Worm (Caenorhabditis elegans) whole organism, L1 larva: Measurements from ENCODE around the gene adm-2.

Experiments used
- C16A3.4 ChIP-seq: fragments of 150-350 bp; optimal IDR thresholded peaks from 2 replicates; lab custom pipeline; 2014; ENCODE audit warnings: missing biosample characterization, missing genetic modification characterization
- F16B12.6 ChIP-seq: fragments of 150-350 bp; optimal IDR thresholded peaks from 2 replicates; lab custom pipeline; 2014; ENCODE audit warnings: missing biosample characterization, missing genetic modification characterization
- Y116A8C.19 ChIP-seq: sonication (generic microtip); optimal IDR thresholded peaks from 2 replicates; lab custom pipeline; 2016; ENCODE audit warnings: missing compliant biosample characterization, missing genetic modification characterization, borderline replicate concordance
- aha-1 ChIP-seq: fragments of 150-350 bp; optimal IDR thresholded peaks from 2 replicates; lab custom pipeline; 2014; ENCODE audit warnings: missing biosample characterization, missing genetic modification characterization
- alr-1 ChIP-seq: fragments of 200-800 bp; sonication (Bioruptor generic); optimal IDR thresholded peaks from 2 replicates; lab custom pipeline; 2018; ENCODE audit warnings: borderline replicate concordance, mild to moderate bottlenecking, missing genetic modification characterization, missing compliant biosample characterization
- blmp-1 ChIP-seq: fragments of 150-350 bp; optimal IDR thresholded peaks from 2 replicates; lab custom pipeline; 2014; ENCODE audit warnings: missing biosample characterization, missing genetic modification characterization
- ceh-8 ChIP-seq: fragments of 200-800 bp; sonication (Bioruptor generic); optimal IDR thresholded peaks from 2 replicates; lab custom pipeline; 2018; ENCODE audit warnings: mild to moderate bottlenecking, missing genetic modification characterization, moderate library complexity, missing compliant biosample characterization
- ceh-90 ChIP-seq: sonication (generic microtip); optimal IDR thresholded peaks from 2 replicates; lab custom pipeline; 2016; ENCODE audit warnings: missing genetic modification characterization, missing compliant biosample characterization
- ces-1 ChIP-seq: fragments of 150-350 bp; optimal IDR thresholded peaks from 2 replicates; lab custom pipeline; 2014; ENCODE audit warnings: missing biosample characterization, missing genetic modification reagents, missing genetic modification characterization
- dpl-1 ChIP-seq, 3 experiments: fragments of 150-350 bp in 2 of 3; sonication (generic microtip) in 1 of 3; optimal IDR thresholded peaks; 2 replicates each; lab custom pipeline; 2014 to 2017; ENCODE audit warnings: missing biosample characterization in 3 of 3, missing genetic modification characterization in 3 of 3, missing genetic modification reagents in 3 of 3
- efl-1 ChIP-seq, 4 experiments: fragments of 150-350 bp; optimal IDR thresholded peaks in 3 of 4; peaks in 1 of 4; 1 replicate in 1 of 4; 2 replicates in 3 of 4; lab custom pipeline; 2014; ENCODE audit warnings: missing biosample characterization in 2 of 4, missing genetic modification characterization in 2 of 4, missing genetic modification reagents in 2 of 4
- efl-3 ChIP-seq: fragments of 200-800 bp; sonication (Bioruptor generic); optimal IDR thresholded peaks from 2 replicates; lab custom pipeline; 2018; ENCODE audit warnings: mild to moderate bottlenecking, missing genetic modification characterization, missing compliant biosample characterization
- egl-27 ChIP-seq, 2 experiments: fragments of 150-350 bp in 1 of 2; sonication (generic microtip); optimal IDR thresholded peaks; 3 replicates each; lab custom pipeline; 2017 to 2018; ENCODE audit warnings: missing biosample characterization in 2 of 2, missing genetic modification characterization in 2 of 2, missing genetic modification reagents in 2 of 2
- elt-2 ChIP-seq: sonication (generic microtip); optimal IDR thresholded peaks from 2 replicates; lab custom pipeline; 2016; ENCODE audit warnings: missing genetic modification characterization, mild to moderate bottlenecking, inconsistent platforms, missing compliant biosample characterization, missing genetic modification reagents
- fkh-8 ChIP-seq: sonication (generic microtip); optimal IDR thresholded peaks from 2 replicates; lab custom pipeline; 2016; ENCODE audit warnings: mild to moderate bottlenecking, missing genetic modification characterization, missing compliant biosample characterization
- fos-1 ChIP-seq: fragments of 150-350 bp; optimal IDR thresholded peaks from 2 replicates; lab custom pipeline; 2014; ENCODE audit warnings: missing biosample characterization, missing genetic modification characterization
- grh-1 ChIP-seq: fragments of 200-800 bp; sonication (Bioruptor generic); IDR thresholded peaks from 2 replicates; pipeline ENCODE4 v1.3.6; 2022; ENCODE audit warnings: missing genetic modification reagents, missing genetic modification characterization, missing compliant biosample characterization
- hlh-17 ChIP-seq: fragments of 200-800 bp; sonication (Bioruptor generic); optimal IDR thresholded peaks from 2 replicates; lab custom pipeline; 2018; ENCODE audit warnings: missing genetic modification characterization, mild to moderate bottlenecking, missing compliant biosample characterization, moderate library complexity, borderline replicate concordance
- hpl-2 ChIP-seq: fragments of 150-350 bp; optimal IDR thresholded peaks from 2 replicates; lab custom pipeline; 2014; ENCODE audit warnings: missing biosample characterization, missing genetic modification reagents, missing genetic modification characterization
- lin-14 ChIP-seq: fragments of 200-800 bp; sonication (Bioruptor generic); optimal IDR thresholded peaks from 2 replicates; lab custom pipeline; 2018; ENCODE audit warnings: mild to moderate bottlenecking, missing genetic modification characterization, moderate library complexity, missing compliant biosample characterization
- lin-15B ChIP-seq: fragments of 150-350 bp; sonication (generic microtip); optimal IDR thresholded peaks from 3 replicates; lab custom pipeline; 2014; ENCODE audit warnings: missing biosample characterization, missing genetic modification characterization
- lin-35 ChIP-seq, 2 experiments: fragments of 150-350 bp; optimal IDR thresholded peaks; 2 replicates each; lab custom pipeline; 2014; ENCODE audit warnings: missing biosample characterization in 2 of 2, missing genetic modification characterization in 2 of 2, missing genetic modification reagents in 2 of 2
- lir-3 ChIP-seq: sonication (generic microtip); optimal IDR thresholded peaks from 2 replicates; lab custom pipeline; 2016; ENCODE audit warnings: mild to moderate bottlenecking, missing genetic modification characterization, moderate library complexity, missing compliant biosample characterization; ENCODE audit not compliant: poor library complexity
- lsy-2 ChIP-seq, 2 experiments: fragments of 150-350 bp; optimal IDR thresholded peaks; 2 replicates each; lab custom pipeline; 2014; ENCODE audit warnings: missing biosample characterization in 2 of 2, missing genetic modification characterization in 2 of 2
- mdl-1 ChIP-seq, 2 experiments: fragments of 150-350 bp; optimal IDR thresholded peaks; 2 replicates each; lab custom pipeline; 2014 to 2017; ENCODE audit warnings: missing biosample characterization in 2 of 2, missing genetic modification characterization in 2 of 2, inconsistent platforms in 1 of 2
- mef-2 ChIP-seq: fragments of 150-350 bp; optimal IDR thresholded peaks from 2 replicates; lab custom pipeline; 2014; ENCODE audit warnings: missing biosample characterization, missing genetic modification characterization
- nhr-12 ChIP-seq: sonication (generic microtip); optimal IDR thresholded peaks from 2 replicates; lab custom pipeline; 2017; ENCODE audit warnings: missing biosample characterization, missing genetic modification characterization
- nhr-19 ChIP-seq: fragments of 200-800 bp; sonication (Bioruptor generic); conservative IDR thresholded peaks from 2 replicates; pipeline ENCODE4 v1.3.6; 2022; ENCODE audit warnings: missing genetic modification characterization, missing compliant biosample characterization
- nhr-20 ChIP-seq: sonication (generic microtip); optimal IDR thresholded peaks from 2 replicates; lab custom pipeline; 2016; ENCODE audit warnings: mild to moderate bottlenecking, missing genetic modification characterization, missing compliant biosample characterization
- nhr-28 ChIP-seq: fragments of 150-350 bp; optimal IDR thresholded peaks from 2 replicates; lab custom pipeline; 2014; ENCODE audit warnings: missing biosample characterization, missing genetic modification characterization
- nhr-47 ChIP-seq: sonication (generic microtip); optimal IDR thresholded peaks from 2 replicates; lab custom pipeline; 2016; ENCODE audit warnings: mild to moderate bottlenecking, missing genetic modification characterization, moderate library complexity, missing compliant biosample characterization
- nhr-71 ChIP-seq: sonication (generic microtip); optimal IDR thresholded peaks from 2 replicates; lab custom pipeline; 2016; ENCODE audit warnings: mild to moderate bottlenecking, missing genetic modification characterization, moderate library complexity, missing compliant biosample characterization
- nhr-76 ChIP-seq: sonication (generic microtip); optimal IDR thresholded peaks from 2 replicates; lab custom pipeline; 2017; ENCODE audit warnings: missing biosample characterization, missing genetic modification characterization
- nhr-77 ChIP-seq: fragments of 150-350 bp; optimal IDR thresholded peaks from 2 replicates; lab custom pipeline; 2014; ENCODE audit warnings: missing biosample characterization, missing genetic modification characterization
- nhr-90 ChIP-seq: sonication (generic microtip); optimal IDR thresholded peaks from 2 replicates; lab custom pipeline; 2016; ENCODE audit warnings: mild to moderate bottlenecking, missing genetic modification characterization, missing compliant biosample characterization; ENCODE audit not compliant: poor library complexity
- pqm-1 ChIP-seq: sonication (generic microtip); optimal IDR thresholded peaks from 3 replicates; lab custom pipeline; 2017; ENCODE audit warnings: missing biosample characterization, missing genetic modification characterization
- rnt-1 ChIP-seq: sonication (generic microtip); optimal IDR thresholded peaks from 2 replicates; lab custom pipeline; 2016; ENCODE audit warnings: mild to moderate bottlenecking, missing genetic modification characterization, moderate library complexity, missing compliant biosample characterization
- snpc-4 ChIP-seq: fragments of 150-350 bp; optimal IDR thresholded peaks from 2 replicates; lab custom pipeline; 2014; ENCODE audit warnings: missing biosample characterization, missing genetic modification characterization
- snu-23 ChIP-seq: sonication (generic microtip); optimal IDR thresholded peaks from 2 replicates; lab custom pipeline; 2016; ENCODE audit warnings: missing genetic modification characterization, missing compliant biosample characterization
- sox-4 ChIP-seq: sonication (generic microtip); optimal IDR thresholded peaks from 2 replicates; lab custom pipeline; 2016; ENCODE audit warnings: missing genetic modification characterization, missing compliant biosample characterization
- sptf-1 ChIP-seq: fragments of 150-350 bp; optimal IDR thresholded peaks from 2 replicates; lab custom pipeline; 2014; ENCODE audit warnings: missing biosample characterization, missing genetic modification characterization
- sup-37 ChIP-seq: fragments of 200-800 bp; sonication (Bioruptor generic); optimal IDR thresholded peaks from 2 replicates; lab custom pipeline; 2018; ENCODE audit warnings: mild to moderate bottlenecking, missing genetic modification characterization, missing compliant biosample characterization
- swsn-7 ChIP-seq: sonication (generic microtip); optimal IDR thresholded peaks from 2 replicates; lab custom pipeline; 2016; ENCODE audit warnings: missing genetic modification characterization, missing compliant biosample characterization
- unc-130 ChIP-seq: fragments of 150-350 bp; optimal IDR thresholded peaks from 2 replicates; lab custom pipeline; 2017; ENCODE audit warnings: missing biosample characterization, missing genetic modification characterization, inconsistent platforms
- unc-86 ChIP-seq: sonication (generic microtip); optimal IDR thresholded peaks from 2 replicates; lab custom pipeline; 2016; ENCODE audit warnings: missing genetic modification characterization, missing compliant biosample characterization
- unc-98 ChIP-seq: fragments of 200-800 bp; sonication (Bioruptor generic); IDR thresholded peaks from 2 replicates; pipeline ENCODE4 v1.3.6; 2022; ENCODE audit warnings: missing genetic modification characterization, missing compliant biosample characterization
- vab-15 ChIP-seq: sonication (generic microtip); optimal IDR thresholded peaks from 2 replicates; lab custom pipeline; 2017; ENCODE audit warnings: missing genotype, mild to moderate bottlenecking, missing genetic modification characterization, missing compliant biosample characterization
- xbp-1 ChIP-seq: sonication (generic microtip); optimal IDR thresholded peaks from 2 replicates; lab custom pipeline; 2016; ENCODE audit warnings: missing genetic modification characterization, missing compliant biosample characterization
- zag-1 ChIP-seq: fragments of 150-350 bp; optimal IDR thresholded peaks from 2 replicates; lab custom pipeline; 2014; ENCODE audit warnings: missing biosample characterization, missing genetic modification characterization
- ztf-11 ChIP-seq, 2 experiments: sonication (generic microtip); optimal IDR thresholded peaks; 2 replicates each; lab custom pipeline; 2016 to 2017; ENCODE audit warnings: missing genetic modification characterization in 2 of 2, missing biosample characterization in 1 of 2, missing compliant biosample characterization in 1 of 2

The adm-2 gene

ce11 chrX:13714710-13715109 lies 27.0 kb downstream of the adm-2 start (continued):
- TF ChIP-seq alr-1 (tag; lab: Kevin White, UChicago) (no peak), hpl-2 (GFP tag; lab: Kevin White, UChicago) (no peak), grh-1 (GFP tag; lab: Robert Waterston, UW) (no peak), nhr-76 (tag; lab: Kevin White, UChicago) (no peak), nhr-19 (GFP tag; lab: Robert Waterston, UW) (peak; percentile 62), lin-14 (GFP tag; lab: Kevin White, UChicago) (no peak), rnt-1 (tag; lab: Kevin White, UChicago) (peak; percentile 41), mdl-1 (tag; optimal IDR thresholded peaks at IDR 0.05; lab: Kevin White, UChicago) (peak in 1 of 2 experiments; percentile 37), fkh-8 (tag; lab: Kevin White, UChicago) (no peak), sup-37 (GFP tag; lab: Kevin White, UChicago) (no peak), egl-27 (tag; optimal IDR thresholded peaks at IDR 0.05; lab: Kevin White, UChicago) (no peak), sptf-1 (tag; lab: Kevin White, UChicago) (no peak), unc-86 (tag; lab: Kevin White, UChicago) (no peak), C16A3.4 (tag; lab: Kevin White, UChicago) (peak; percentile 14), Y116A8C.19 (no peak), efl-1 (optimal IDR thresholded peaks at IDR 0.05; lab: Kevin White, UChicago) (no peak), efl-1 (GFP tag; optimal IDR thresholded peaks at IDR 0.05 in 1 of 2; lab: Kevin White, UChicago) (peak in 1 of 2 experiments; percentile 64), ceh-90 (tag; lab: Kevin White, UChicago) (no peak), lin-35 (GFP tag; optimal IDR thresholded peaks at IDR 0.05; lab: Kevin White, UChicago) (peak in 1 of 2 experiments; percentile 51), lin-15B (tag; lab: Kevin White, UChicago) (no peak), fos-1 (tag; lab: Kevin White, UChicago) (no peak), ces-1 (GFP tag; lab: Kevin White, UChicago) (no peak), nhr-47 (tag; lab: Kevin White, UChicago) (peak; percentile 41), pqm-1 (tag; lab: Kevin White, UChicago) (no peak), nhr-28 (tag; lab: Kevin White, UChicago) (no peak)

ce11 chrX:13716313-13716712 lies 28.6 kb downstream of the adm-2 start:
- TF ChIP-seq dpl-1 (GFP tag; optimal IDR thresholded peaks at IDR 0.05; lab: Kevin White, UChicago) (no peak), rnt-1 (tag; lab: Kevin White, UChicago) (peak; percentile 67), ztf-11 (tag; optimal IDR thresholded peaks at IDR 0.05; lab: Kevin White, UChicago) (no peak), fos-1 (tag; lab: Kevin White, UChicago) (no peak), nhr-12 (tag; lab: Kevin White, UChicago) (no peak), aha-1 (tag; lab: Kevin White, UChicago) (no peak), swsn-7 (tag; lab: Kevin White, UChicago) (peak; percentile 36), hlh-17 (GFP tag; lab: Kevin White, UChicago) (no peak), lir-3 (no peak), grh-1 (GFP tag; lab: Robert Waterston, UW) (no peak), efl-3 (GFP tag; lab: Kevin White, UChicago) (no peak), egl-27 (tag; optimal IDR thresholded peaks at IDR 0.05; lab: Kevin White, UChicago) (no peak), sox-4 (tag; lab: Kevin White, UChicago) (no peak), F16B12.6 (tag; lab: Kevin White, UChicago) (no peak), snu-23 (GFP tag; lab: Kevin White, UChicago) (peak; percentile 65), ceh-8 (GFP tag; lab: Kevin White, UChicago) (no peak), lsy-2 (tag; optimal IDR thresholded peaks at IDR 0.05; lab: Kevin White, UChicago) (no peak), alr-1 (tag; lab: Kevin White, UChicago) (no peak), elt-2 (tag; lab: Kevin White, UChicago) (peak; percentile 32), nhr-90 (tag; lab: Kevin White, UChicago) (peak; percentile 51), xbp-1 (tag; lab: Kevin White, UChicago) (peak; percentile 16), nhr-77 (tag; lab: Kevin White, UChicago) (no peak), ces-1 (GFP tag; lab: Kevin White, UChicago) (no peak), nhr-20 (tag; lab: Kevin White, UChicago) (peak; percentile 67), vab-15 (no peak), blmp-1 (tag; lab: Kevin White, UChicago) (peak; percentile 24), C16A3.4 (tag; lab: Kevin White, UChicago) (peak; percentile 36), nhr-71 (tag; lab: Kevin White, UChicago) (peak; percentile 71), unc-130 (peak; percentile 35), snpc-4 (peak; percentile 14), zag-1 (no peak), mef-2 (no peak), unc-98 (no peak)
